Fruit fly (Drosophila melanogaster) whole organism, embryonic: ENCODE measurements around the gene Lrrk.

Experiments
- Ada2b ChIP-seq: fragments of 200-800 bp; sonication (Bioruptor generic); IDR thresholded peaks from 2 replicates; pipeline ENCODE4 v1.3.6; 2022; ENCODE audit warnings: missing biosample characterization, missing genetic modification characterization
- Atf3 ChIP-seq: fragments of 200-800 bp; sonication (Bioruptor generic); optimal IDR thresholded peaks from 3 replicates; lab custom pipeline; 2016; ENCODE audit warnings: missing biosample characterization, missing genetic modification characterization
- Bdp1 ChIP-seq: fragments of 200-800 bp; sonication (Bioruptor generic); optimal IDR thresholded peaks from 3 replicates; lab custom pipeline; 2016; ENCODE audit warnings: missing biosample characterization, missing genetic modification characterization
- CG12299 ChIP-seq: fragments of 200-800 bp; sonication (Bioruptor generic); optimal IDR thresholded peaks from 2 replicates; lab custom pipeline; 2018; ENCODE audit warnings: missing biosample characterization, mild to moderate bottlenecking, missing genetic modification characterization
- CG12391 ChIP-seq: fragments of 200-800 bp; sonication (Bioruptor generic); optimal IDR thresholded peaks from 3 replicates; lab custom pipeline; 2018; ENCODE audit warnings: missing biosample characterization, mild to moderate bottlenecking, missing genetic modification characterization, moderate library complexity
- CG13287 ChIP-seq: fragments of 200-800 bp; sonication (Bioruptor generic); IDR thresholded peaks from 2 replicates; pipeline ENCODE4 v1.3.6; 2022; ENCODE audit warnings: missing biosample characterization, missing genetic modification characterization; ENCODE audit not compliant: partially characterized antibody
- CG13424 ChIP-seq: fragments of 200-800 bp; sonication (Bioruptor generic); optimal IDR thresholded peaks from 2 replicates; lab custom pipeline; 2019; ENCODE audit warnings: missing biosample characterization, mild to moderate bottlenecking, missing genetic modification characterization, moderate library complexity
- CG14050 ChIP-seq: fragments of 200-800 bp; sonication (Bioruptor generic); IDR thresholded peaks from 3 replicates; pipeline ENCODE4 v1.3.6; 2022; ENCODE audit warnings: missing biosample characterization, missing genetic modification characterization
- CG1647 ChIP-seq: fragments of 200-800 bp; sonication (Bioruptor generic); optimal IDR thresholded peaks from 3 replicates; lab custom pipeline; 2016; ENCODE audit warnings: missing biosample characterization, missing genetic modification characterization
- CG17359 ChIP-seq: fragments of 200-800 bp; sonication (Bioruptor generic); optimal IDR thresholded peaks from 3 replicates; lab custom pipeline; 2018; ENCODE audit warnings: missing biosample characterization, mild to moderate bottlenecking, missing genetic modification characterization, moderate library complexity
- CG17912 ChIP-seq: fragments of 200-800 bp; sonication (Bioruptor generic); optimal IDR thresholded peaks from 2 replicates; lab custom pipeline; 2018; ENCODE audit warnings: missing biosample characterization, mild to moderate bottlenecking, missing genetic modification characterization
- CG32772 ChIP-seq: fragments of 200-800 bp; sonication (Bioruptor generic); IDR thresholded peaks from 2 replicates; pipeline ENCODE4 v1.3.6; 2022; ENCODE audit warnings: missing biosample characterization, missing genetic modification characterization
- CG6272 ChIP-seq: fragments of 200-800 bp; sonication (Bioruptor generic); IDR thresholded peaks from 2 replicates; pipeline ENCODE4 v1.3.6; 2022; ENCODE audit warnings: missing biosample characterization, missing genetic modification characterization
- CG8089 ChIP-seq: fragments of 200-800 bp; sonication (Bioruptor generic); optimal IDR thresholded peaks from 3 replicates; lab custom pipeline; 2016; ENCODE audit warnings: missing biosample characterization, missing genetic modification characterization
- CrebB ChIP-seq: fragments of 200-800 bp; sonication (Bioruptor generic); optimal IDR thresholded peaks from 3 replicates; lab custom pipeline; 2018; ENCODE audit warnings: missing biosample characterization, mild to moderate bottlenecking, missing genetic modification characterization
- Dbx ChIP-seq: fragments of 200-800 bp; sonication (Bioruptor generic); IDR thresholded peaks from 3 replicates; pipeline ENCODE4 v1.3.6; 2022; ENCODE audit warnings: missing biosample characterization, missing genetic modification characterization
- Ets97D ChIP-seq: fragments of 200-800 bp; sonication (Bioruptor generic); optimal IDR thresholded peaks from 3 replicates; lab custom pipeline; 2016; ENCODE audit warnings: missing biosample characterization, missing genetic modification characterization
- H2.0 ChIP-seq: fragments of 200-800 bp; sonication (Bioruptor generic); IDR thresholded peaks from 2 replicates; pipeline ENCODE4 v1.3.6; 2022; ENCODE audit warnings: missing biosample characterization, missing genetic modification characterization
- HLHmδ ChIP-seq: fragments of 200-800 bp; sonication (Bioruptor generic); optimal IDR thresholded peaks from 2 replicates; lab custom pipeline; 2018; ENCODE audit warnings: missing biosample characterization, mild to moderate bottlenecking, missing genetic modification characterization, moderate library complexity
- Hmx ChIP-seq: fragments of 200-800 bp; sonication (Bioruptor generic); optimal IDR thresholded peaks from 2 replicates; lab custom pipeline; 2016; ENCODE audit warnings: missing biosample characterization, missing genetic modification characterization
- Hr78 ChIP-seq, 2 experiments: fragments of 200-800 bp in 1 of 2; fragments of >200 bp in 1 of 2; sonication (Bioruptor generic) in 1 of 2; optimal IDR thresholded peaks; 2 replicates each; lab custom pipeline; 2017 to 2019; ENCODE audit warnings: missing biosample characterization in 2 of 2, missing genetic modification characterization in 2 of 2, mild to moderate bottlenecking in 1 of 2, moderate library complexity in 1 of 2
- Lim3 ChIP-seq: fragments of 200-800 bp; sonication (Bioruptor generic); IDR thresholded peaks from 2 replicates; pipeline ENCODE4 v1.3.6; 2022; ENCODE audit warnings: missing biosample characterization, missing genetic modification characterization
- NFAT ChIP-seq: fragments of 200-800 bp; sonication (Bioruptor generic); IDR thresholded peaks from 2 replicates; pipeline ENCODE4 v1.3.6; 2022; ENCODE audit warnings: missing biosample characterization, missing genetic modification characterization
- Rfx ChIP-seq: fragments of 200-800 bp; sonication (Bioruptor generic); IDR thresholded peaks from 2 replicates; pipeline ENCODE4 v1.3.6; 2022; ENCODE audit warnings: missing biosample characterization, missing genetic modification characterization
- Ssrp ChIP-seq: fragments of 200-800 bp; sonication (Bioruptor generic); optimal IDR thresholded peaks from 2 replicates; lab custom pipeline; 2018; ENCODE audit warnings: missing biosample characterization, mild to moderate bottlenecking, missing genetic modification characterization, moderate library complexity
- amos ChIP-seq: fragments of 200-800 bp; sonication (Bioruptor generic); IDR thresholded peaks from 2 replicates; pipeline ENCODE4 v1.3.6; 2022; ENCODE audit warnings: missing biosample characterization, missing genetic modification characterization; ENCODE audit not compliant: partially characterized antibody
- ase ChIP-seq: fragments of 200-800 bp; sonication (Bioruptor generic); IDR thresholded peaks from 3 replicates; pipeline ENCODE4 v1.3.6; 2022; ENCODE audit warnings: missing biosample characterization, missing genetic modification characterization
- az2 ChIP-seq: fragments of 200-800 bp; sonication (Bioruptor generic); optimal IDR thresholded peaks from 3 replicates; lab custom pipeline; 2016; ENCODE audit warnings: missing biosample characterization, missing genetic modification characterization
- caup ChIP-seq: fragments of 200-800 bp; sonication (Bioruptor generic); optimal IDR thresholded peaks from 3 replicates; lab custom pipeline; 2017; ENCODE audit warnings: missing biosample characterization, mild to moderate bottlenecking, missing genetic modification characterization, moderate library complexity; ENCODE audit not compliant: severe bottlenecking
- crol ChIP-seq: fragments of 200-800 bp; sonication (Bioruptor generic); IDR thresholded peaks from 2 replicates; pipeline ENCODE4 v1.3.6; 2022; ENCODE audit warnings: missing biosample characterization, missing genetic modification characterization
- crp ChIP-seq, 2 experiments: fragments of 200-800 bp; sonication (Bioruptor generic); optimal IDR thresholded peaks; 2 replicates in 1 of 2; 3 replicates in 1 of 2; lab custom pipeline; 2017; ENCODE audit warnings: missing biosample characterization in 2 of 2, missing genetic modification characterization in 2 of 2, mild to moderate bottlenecking in 1 of 2, moderate library complexity in 1 of 2
- dmrt11E ChIP-seq: fragments of 200-800 bp; sonication (Bioruptor generic); optimal IDR thresholded peaks from 3 replicates; lab custom pipeline; 2018; ENCODE audit warnings: missing biosample characterization, mild to moderate bottlenecking, missing genetic modification characterization, moderate library complexity
- esg ChIP-seq: fragments of 200-800 bp; sonication (Bioruptor generic); conservative IDR thresholded peaks from 2 replicates; pipeline ENCODE4 v1.3.6; 2022; ENCODE audit warnings: missing biosample characterization, missing genetic modification characterization
- ewg ChIP-seq: fragments of 200-800 bp; sonication (Bioruptor generic); optimal IDR thresholded peaks from 3 replicates; lab custom pipeline; 2017; ENCODE audit warnings: mild to moderate bottlenecking, missing biosample characterization, missing genetic modification reagents, missing genetic modification characterization
- exex ChIP-seq: fragments of 200-800 bp; sonication (Bioruptor generic); optimal IDR thresholded peaks from 4 replicates; lab custom pipeline; 2018; ENCODE audit warnings: missing biosample characterization, mild to moderate bottlenecking, missing genetic modification characterization, moderate library complexity
- inv ChIP-seq: fragments of 200-800 bp; sonication (Bioruptor generic); IDR thresholded peaks from 2 replicates; pipeline ENCODE4 v1.3.6; 2022; ENCODE audit warnings: missing biosample characterization, missing genetic modification characterization; ENCODE audit not compliant: partially characterized antibody
- jigr1 ChIP-seq: fragments of 200-800 bp; sonication (Bioruptor generic); IDR thresholded peaks from 3 replicates; pipeline ENCODE4 v1.3.6; 2022; ENCODE audit warnings: missing biosample characterization, missing genetic modification characterization
- jing ChIP-seq: fragments of 200-800 bp; sonication (Bioruptor generic); optimal IDR thresholded peaks from 2 replicates; lab custom pipeline; 2018; ENCODE audit warnings: missing biosample characterization, mild to moderate bottlenecking, missing genetic modification characterization
- lilli ChIP-seq: fragments of 200-800 bp; sonication (Bioruptor generic); optimal IDR thresholded peaks from 3 replicates; lab custom pipeline; 2016; ENCODE audit warnings: missing biosample characterization, missing genetic modification characterization
- otp ChIP-seq: fragments of 200-800 bp; sonication (Bioruptor generic); IDR thresholded peaks from 3 replicates; pipeline ENCODE4, ENCODE4 v1.3.6; 2022; ENCODE audit warnings: missing biosample characterization, missing genetic modification characterization
- peb ChIP-seq: fragments of 200-800 bp; sonication (Bioruptor generic); IDR thresholded peaks from 2 replicates; pipeline ENCODE4 v1.3.6; 2022; ENCODE audit warnings: missing biosample characterization, missing genetic modification characterization
- rib ChIP-seq: fragments of 200-800 bp; sonication (Bioruptor generic); IDR thresholded peaks from 2 replicates; pipeline ENCODE4 v1.3.6; 2022; ENCODE audit warnings: missing biosample characterization, missing genetic modification characterization
- sim ChIP-seq: fragments of 200-800 bp; sonication (Bioruptor generic); IDR thresholded peaks from 2 replicates; pipeline ENCODE4 v1.3.6; 2022; ENCODE audit warnings: missing biosample characterization, missing genetic modification characterization
- sisA ChIP-seq: fragments of 200-800 bp; sonication (Bioruptor generic); IDR thresholded peaks from 2 replicates; pipeline ENCODE4 v1.3.6; 2022; ENCODE audit warnings: missing biosample characterization, missing genetic modification characterization
- sr ChIP-seq: fragments of 200-800 bp; sonication (Bioruptor generic); IDR thresholded peaks from 3 replicates; pipeline ENCODE4 v1.3.6; 2022; ENCODE audit warnings: missing biosample characterization, missing genetic modification characterization
- trem ChIP-seq: fragments of 200-800 bp; optimal IDR thresholded peaks from 3 replicates; lab custom pipeline; 2019; ENCODE audit warnings: missing biosample characterization, mild to moderate bottlenecking, missing genetic modification characterization, moderate library complexity
- twi ChIP-seq: fragments of 200-800 bp; optimal IDR thresholded peaks from 2 replicates; lab custom pipeline; 2019; ENCODE audit warnings: missing biosample characterization, mild to moderate bottlenecking, missing genetic modification characterization, moderate library complexity
- vfl ChIP-seq: fragments of 200-800 bp; sonication (Bioruptor generic); optimal IDR thresholded peaks from 2 replicates; lab custom pipeline; 2016; ENCODE audit warnings: missing biosample characterization, missing genetic modification characterization

Lrrk gene

dm6 chr3R:20587630-20588479, 47.4 kb upstream of the Lrrk start, which contains the start of gene Septin2 (continued):
- TF ChIP-seq inv (GFP tag; lab: Robert Waterston, UW) (no peak), CG8089 (GFP tag; lab: Kevin White, UChicago) (peak; percentile 51), vfl (GFP tag; lab: Kevin White, UChicago) (no peak), CG13287 (GFP tag; lab: Robert Waterston, UW) (peak; percentile 36; the same call in 1 of the 2 replicates), Ssrp (tag; lab: Kevin White, UChicago) (peak; percentile 82), rib (no peak), CG13424 (tag; lab: Kevin White, UChicago) (peak; percentile 80), Dbx (no peak), CG12299 (tag; lab: Kevin White, UChicago) (peak; percentile 34), ase (GFP tag; lab: Robert Waterston, UW) (peak; percentile 62; the same call in 2 of the 3 replicates), crp (GFP tag; optimal IDR thresholded peaks at IDR 0.05; lab: Kevin White, UChicago) (no peak), CG1647 (peak; percentile 68), lilli (GFP tag; lab: Kevin White, UChicago) (peak; percentile 66), CG17359 (tag; lab: Kevin White, UChicago) (peak; percentile 85), caup (GFP tag; lab: Kevin White, UChicago) (peak; percentile 68), CG32772 (GFP tag; lab: Robert Waterston, UW) (peak; percentile 68), esg (GFP tag; lab: Robert Waterston, UW) (peak; percentile 44; the same call in 1 of the 2 replicates), HLHmδ (peak; percentile 59), Atf3 (GFP tag; lab: Kevin White, UChicago) (peak; percentile 53), CG12391 (tag; lab: Kevin White, UChicago) (peak; percentile 76), trem (tag; lab: Kevin White, UChicago) (peak; percentile 49), sisA (GFP tag; lab: Robert Waterston, UW) (peak; percentile 75), sr (GFP tag; lab: Robert Waterston, UW) (0 out of 3 replicates have a peak, but pooled peaks have one; percentile 18), exex (tag; lab: Kevin White, UChicago) (no peak), crol (GFP tag; lab: Robert Waterston, UW) (0 out of 2 replicates have a peak, but pooled peaks have one; percentile 8), sim (GFP tag; lab: Robert Waterston, UW) (peak; percentile 44; the same call in 1 of the 2 replicates), Lim3 (GFP tag; lab: Robert Waterston, UW) (no peak), CrebB (tag; lab: Kevin White, UChicago) (no peak), NFAT (GFP tag; lab: Robert Waterston, UW) (no peak), az2 (GFP tag; lab: Kevin White, UChicago) (peak; percentile 82), Hmx (GFP tag; lab: Kevin White, UChicago) (peak; percentile 12), CG6272 (peak; percentile 51; the same call in 1 of the 2 replicates), twi (tag; lab: Kevin White, UChicago) (peak; percentile 27), Ada2b (GFP tag; lab: Robert Waterston, UW) (peak; percentile 58; the same call in 1 of the 2 replicates), CG14050 (GFP tag; lab: Robert Waterston, UW) (peak; percentile 42; the same call in 1 of the 3 replicates), Ets97D (GFP tag; lab: Kevin White, UChicago) (peak; percentile 26), amos (no peak; the same call in 1 of the 2 replicates), CG17912 (GFP tag; lab: Kevin White, UChicago) (no peak), Hr78 (GFP tag; optimal IDR thresholded peaks at IDR 0.05; lab: Kevin White, UChicago) (peak in 1 of 2 experiments; percentile 62), Bdp1 (peak; percentile 44), dmrt11E (tag; lab: Kevin White, UChicago) (peak; percentile 78), jing (GFP tag; lab: Kevin White, UChicago) (peak; percentile 65), ewg (GFP tag; lab: Kevin White, UChicago) (peak; percentile 70), otp (no peak; the same call in 2 of the 3 replicates), H2.0 (GFP tag; lab: Robert Waterston, UW) (no peak), peb (GFP tag; lab: Robert Waterston, UW) (0 out of 2 replicates have a peak, but pooled peaks have one; percentile 15), jigr1 (GFP tag; lab: Robert Waterston, UW) (peak; percentile 55; the same call in 2 of the 3 replicates), Rfx (peak; percentile 29; the same call in 1 of the 2 replicates)
